Worm (Caenorhabditis elegans): ENCODE results near the gene Y62E10A.20.

Y62E10A.20 gene

DNA sequence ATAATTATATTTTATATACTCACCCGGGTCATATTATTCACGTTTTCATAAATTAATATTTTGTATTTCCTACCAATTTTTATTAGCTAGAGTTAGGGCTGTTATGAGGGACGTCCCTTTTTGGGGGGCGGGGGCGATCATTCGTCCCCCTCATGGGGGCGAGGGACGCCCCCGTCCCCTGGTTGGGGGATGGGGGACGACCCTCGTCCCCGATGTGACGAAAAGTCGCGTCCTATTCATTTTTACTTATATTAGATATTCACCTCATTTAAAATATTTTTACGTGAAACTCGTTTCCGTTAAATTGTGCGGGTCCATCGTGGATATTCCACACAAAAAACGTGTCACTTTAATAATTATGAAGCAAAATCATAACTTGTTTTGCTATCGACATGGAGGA is 37.3 kb downstream of the Y62E10A.20 start, which contains the start of gene W02A2.12 (continued):
- TF ChIP-seq attf-5 (GFP tag; optimal IDR thresholded peaks at IDR 0.05) (no peak), F52B5.7 (tag; optimal IDR thresholded peaks at IDR 0.05) (no peak), nhr-179 (tag; optimal IDR thresholded peaks at IDR 0.05) (no peak), egrh-3 (GFP tag; IDR thresholded peaks at IDR 0.05) (peak; percentile 77; the same call in 1 of the 2 replicates), unc-130 (GFP tag; optimal IDR thresholded peaks at IDR 0.05) (no peak), mxl-1 (tag; optimal IDR thresholded peaks at IDR 0.05) (no peak), Y56A3A.18 (GFP tag; IDR thresholded peaks at IDR 0.05) (no peak), hrde-1 (tag; optimal IDR thresholded peaks at IDR 0.05; ENCODE audit: borderline replicate concordance) (no peak), ets-4 (GFP tag; optimal IDR thresholded peaks at IDR 0.05) (no peak), ceh-100 (GFP tag; IDR thresholded peaks at IDR 0.05) (no peak), chd-7 (tag; optimal IDR thresholded peaks at IDR 0.05) (peak; percentile 34), lin-54 (GFP tag; optimal IDR thresholded peaks at IDR 0.05) (no peak), ztf-6 (GFP tag; IDR thresholded peaks at IDR 0.05) (no peak), let-607 (tag; optimal IDR thresholded peaks at IDR 0.05) (no peak), C17E4.6 (GFP tag; IDR thresholded peaks at IDR 0.05) (no peak), cebp-1 (GFP tag; IDR thresholded peaks at IDR 0.05) (no peak), cebp-1 (tag; optimal IDR thresholded peaks at IDR 0.05) (peak; percentile 25), egl-18 (GFP tag; IDR thresholded peaks at IDR 0.05) (no peak), F23B12.7 (tag; optimal IDR thresholded peaks at IDR 0.05; ENCODE audit: insufficient read depth) (no peak), F10E7.11 (tag; optimal IDR thresholded peaks at IDR 0.05) (peak; percentile 19), snpc-3.4 (tag; optimal IDR thresholded peaks at IDR 0.05) (no peak)

DNA sequence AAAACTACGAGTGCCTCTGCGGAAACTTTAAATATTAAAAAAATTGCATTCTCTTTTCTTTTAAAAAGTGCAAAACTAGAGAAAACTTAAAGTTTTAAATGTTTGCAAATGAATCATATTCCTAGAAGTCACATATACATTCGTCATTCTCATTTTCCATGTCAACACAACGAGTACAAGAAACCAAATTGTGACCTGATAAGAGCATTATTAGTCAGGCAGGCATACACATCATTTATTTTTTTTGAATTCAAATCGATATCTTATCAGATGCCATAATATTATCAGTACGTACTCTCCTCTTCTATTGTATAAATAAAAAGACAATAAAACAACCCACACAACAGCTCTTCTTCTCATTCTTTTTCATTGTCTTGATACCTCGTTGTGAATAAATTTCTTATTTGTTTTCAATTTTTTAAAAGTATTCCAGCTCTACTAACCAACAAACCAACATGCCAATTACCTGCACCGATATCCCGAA is 38.6 kb downstream of the Y62E10A.20 start, which contains the start of gene W02A2.9:
TSS of gene W02A2.9 (plus strand) at position 434 of the 484 bp plus-strand sequence.
- TF ChIP-seq snpc-1.3 (tag; optimal IDR thresholded peaks at IDR 0.05; ENCODE audit: insufficient read depth): no peak
- TF ChIP-seq nfyb-1 (GFP tag; IDR thresholded peaks at IDR 0.05): peak; percentile 48; the same call in 1 of the 2 replicates
- TF ChIP-seq nhr-80 (tag; optimal IDR thresholded peaks at IDR 0.05): peak; percentile 59
- TF ChIP-seq F10E7.11 (tag; optimal IDR thresholded peaks at IDR 0.05): no peak
- no peak for TF ChIP-seq F23B12.7 (tag; optimal IDR thresholded peaks at IDR 0.05; ENCODE audit: insufficient read depth)
- TF ChIP-seq let-526 (GFP tag; IDR thresholded peaks at IDR 0.05): no peak
- TF ChIP-seq hrde-1 (tag; optimal IDR thresholded peaks at IDR 0.05; ENCODE audit: borderline replicate concordance): no peak
- no peak for TF ChIP-seq ztf-18 (tag; optimal IDR thresholded peaks at IDR 0.05)

DNA sequence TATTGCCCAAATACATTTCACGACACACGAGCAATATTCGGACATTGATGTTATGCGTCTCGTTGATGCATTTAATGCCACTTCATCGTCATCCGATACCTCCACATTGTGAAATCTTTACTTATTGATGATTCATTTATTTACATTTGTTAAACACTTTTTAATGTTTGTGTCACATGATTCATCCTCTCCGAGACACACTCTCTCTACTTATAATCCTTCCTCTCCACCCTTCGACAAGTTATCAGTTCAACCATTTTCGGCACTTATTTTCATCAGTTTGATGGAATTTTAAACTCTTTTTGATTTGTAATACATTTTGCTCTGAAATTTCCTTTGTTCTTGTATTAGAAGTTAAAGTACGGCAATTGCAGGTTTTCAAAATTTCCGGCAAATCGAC is 39.8 kb downstream of the Y62E10A.20 start:
- TF ChIP-seq nhr-80 (tag; optimal IDR thresholded peaks at IDR 0.05) (peak; percentile 12), mel-28 (tag; optimal IDR thresholded peaks at IDR 0.05; ENCODE audit: borderline replicate concordance) (no peak)

DNA sequence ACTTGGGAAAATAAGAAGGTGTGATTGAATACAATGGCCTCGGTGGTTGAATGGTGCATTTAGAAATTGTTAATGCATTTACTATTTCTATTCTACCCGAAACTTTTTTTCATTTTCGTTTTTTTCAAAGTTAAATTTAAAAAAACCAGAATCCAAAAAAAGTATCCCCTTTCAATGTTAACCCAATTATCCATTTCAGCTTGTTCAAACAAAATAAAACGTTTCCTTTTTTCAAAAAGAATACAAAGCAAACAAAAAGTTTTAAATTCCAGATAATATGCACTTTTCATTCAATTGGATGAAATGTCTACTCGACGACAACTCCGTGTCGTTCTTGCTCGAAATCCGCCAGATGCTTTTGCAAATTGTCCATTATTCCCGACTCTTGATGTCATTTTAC is 43.3 kb downstream of the Y62E10A.20 start, which contains the start of gene W02A2.5:
TSS of gene W02A2.5 (plus strand) at position 301 of the 400 bp plus-strand sequence.
- TF ChIP-seq sea-2 (GFP tag; IDR thresholded peaks at IDR 0.05) (no peak), ceh-100 (GFP tag; IDR thresholded peaks at IDR 0.05) (no peak), dpff-1 (tag; optimal IDR thresholded peaks at IDR 0.05) (no peak), mcd-1 (GFP tag; IDR thresholded peaks at IDR 0.05) (no peak), F57C9.4 (tag; optimal IDR thresholded peaks at IDR 0.05) (no peak), atf-7 (tag; optimal IDR thresholded peaks at IDR 0.05) (no peak), F10E7.11 (tag; optimal IDR thresholded peaks at IDR 0.05) (no peak), mes-4 (tag; optimal IDR thresholded peaks at IDR 0.05) (no peak), hmg-1.2 (GFP tag; IDR thresholded peaks at IDR 0.05) (no peak), let-607 (tag; optimal IDR thresholded peaks at IDR 0.05) (no peak)

All from whole organism, young adult.